In genomic region chrV:10960544-10960943, ce11 we compare ENCODE assay signal across 6 worm cellular contexts.
A peak's percentile ranks its signal among the peaks of the same experiment; 100 is the strongest.
TF ChIP-seq lines count a peak whose summit lies in the region.

vps-36 (minus strand) TSS chrV:10960669.

TF ChIP-seq in whole organism, L1 larva, 84 proteins besides CTCF, POLR2A, EP300 and RAD21:
- TF ChIP-seq elt-2 (tag; optimal IDR thresholded peaks at IDR 0.05; lab: Kevin White, UChicago) (peak; percentile 27), efl-3 (GFP tag; optimal IDR thresholded peaks at IDR 0.05; lab: Kevin White, UChicago) (no peak), lin-14 (GFP tag; optimal IDR thresholded peaks at IDR 0.05; lab: Kevin White, UChicago) (peak; percentile 8), blmp-1 (tag; optimal IDR thresholded peaks at IDR 0.05; lab: Kevin White, UChicago) (peak; percentile 40), lin-35 (GFP tag; optimal IDR thresholded peaks at IDR 0.05; lab: Kevin White, UChicago) (peak in 1 of 2 experiments; percentile 21), nhr-85 (tag; lab: Kevin White, UChicago) (peak; percentile 69), egl-13 (tag; optimal IDR thresholded peaks at IDR 0.05; lab: Kevin White, UChicago) (no peak)

TF ChIP-seq in whole organism, L2 larva, 48 proteins besides CTCF, POLR2A, EP300 and RAD21:
- no peak for TF ChIP-seq ZK546.5 (tag; optimal IDR thresholded peaks at IDR 0.05; lab: Kevin White, UChicago)
- no peak for TF ChIP-seq unc-39 (tag; optimal IDR thresholded peaks at IDR 0.05; lab: Kevin White, UChicago)
- peak; percentile 68 for TF ChIP-seq fos-1 (tag; optimal IDR thresholded peaks at IDR 0.05; lab: Kevin White, UChicago)
- peak; percentile 27 for TF ChIP-seq crh-2 (tag; optimal IDR thresholded peaks at IDR 0.05; lab: Kevin White, UChicago)
- TF ChIP-seq ztf-4 (tag; optimal IDR thresholded peaks at IDR 0.05; lab: Kevin White, UChicago): no peak
- TF ChIP-seq nhr-129 (tag; optimal IDR thresholded peaks at IDR 0.05; lab: Kevin White, UChicago): peak; percentile 18
- TF ChIP-seq sma-9 (GFP tag; optimal IDR thresholded peaks at IDR 0.05; lab: Kevin White, UChicago): peak; percentile 42
- TF ChIP-seq sma-9 (tag; optimal IDR thresholded peaks at IDR 0.05; lab: Kevin White, UChicago): no peak
- TF ChIP-seq sem-4 (tag; optimal IDR thresholded peaks at IDR 0.05; lab: Kevin White, UChicago): no peak

TF ChIP-seq in whole organism, L3 larva, 47 proteins besides CTCF, POLR2A, EP300 and RAD21:
- peak; percentile 65 for TF ChIP-seq elt-2 (tag; optimal IDR thresholded peaks at IDR 0.05; lab: Kevin White, UChicago)
- TF ChIP-seq lin-15B (tag; optimal IDR thresholded peaks at IDR 0.05; lab: Kevin White, UChicago): peak; percentile 21
- peak; percentile 59 for TF ChIP-seq pqm-1 (tag; optimal IDR thresholded peaks at IDR 0.05; lab: Kevin White, UChicago)
- TF ChIP-seq ceh-16 (tag; optimal IDR thresholded peaks at IDR 0.05; lab: Kevin White, UChicago): no peak
- peak; percentile 74 for TF ChIP-seq pha-4 (tag; optimal IDR thresholded peaks at IDR 0.05; lab: Kevin White, UChicago)

TF ChIP-seq in whole organism, L4 larva, 104 proteins besides CTCF, POLR2A, EP300 and RAD21 (continues in another document):
- TF ChIP-seq pqm-1 (tag; optimal IDR thresholded peaks at IDR 0.05; lab: Kevin White, UChicago): peak; percentile 57
- TF ChIP-seq dmd-6 (GFP tag; IDR thresholded peaks at IDR 0.05; lab: Robert Waterston, UW): peak; percentile 77
- TF ChIP-seq madf-9 (GFP tag; conservative IDR thresholded peaks at IDR 0.05; lab: Robert Waterston, UW): no peak
- peak; percentile 39 for TF ChIP-seq lin-13 (GFP tag; optimal IDR thresholded peaks at IDR 0.05; lab: Kevin White, UChicago)
- TF ChIP-seq nhr-237 (tag; optimal IDR thresholded peaks at IDR 0.05; lab: Kevin White, UChicago): no peak
- TF ChIP-seq mes-2 (tag; optimal IDR thresholded peaks at IDR 0.05; lab: Kevin White, UChicago; ENCODE audit: poor library complexity, severe bottlenecking): peak; percentile 55
- TF ChIP-seq ceh-82 (tag; optimal IDR thresholded peaks at IDR 0.05; lab: Kevin White, UChicago): no peak
- TF ChIP-seq mxl-3 (GFP tag; optimal IDR thresholded peaks at IDR 0.05; lab: Kevin White, UChicago): peak; percentile 9
- TF ChIP-seq hlh-11 (tag; optimal IDR thresholded peaks at IDR 0.05; lab: Kevin White, UChicago): peak; percentile 59
- TF ChIP-seq lin-38 (GFP tag; IDR thresholded peaks at IDR 0.05; lab: Robert Waterston, UW): peak; percentile 37
- TF ChIP-seq gei-8 (GFP tag; optimal IDR thresholded peaks at IDR 0.05; lab: Kevin White, UChicago): no peak
- TF ChIP-seq zfp-2 (tag; optimal IDR thresholded peaks at IDR 0.05; lab: Kevin White, UChicago): no peak
- no peak for TF ChIP-seq aly-2 (tag; optimal IDR thresholded peaks at IDR 0.05; lab: Kevin White, UChicago)
- no peak for TF ChIP-seq madf-5 (GFP tag; IDR thresholded peaks at IDR 0.05; lab: Robert Waterston, UW)
- no peak for TF ChIP-seq lin-15B (tag; optimal IDR thresholded peaks at IDR 0.05; lab: Kevin White, UChicago)
- peak; percentile 96 for TF ChIP-seq nhr-28 (tag; optimal IDR thresholded peaks at IDR 0.05; lab: Kevin White, UChicago)
- TF ChIP-seq hmg-1.1 (GFP tag; IDR thresholded peaks at IDR 0.05; lab: Robert Waterston, UW): no peak
- TF ChIP-seq mep-1 (tag; optimal IDR thresholded peaks at IDR 0.05; lab: Kevin White, UChicago): peak; percentile 31
- peak; percentile 29 for TF ChIP-seq dve-1 (tag; optimal IDR thresholded peaks at IDR 0.05; lab: Kevin White, UChicago; ENCODE audit: insufficient read depth)
- TF ChIP-seq lin-39 (tag; optimal IDR thresholded peaks at IDR 0.05; lab: Kevin White, UChicago): no peak
- no peak for TF ChIP-seq Y105C5A.15 (GFP tag; IDR thresholded peaks at IDR 0.05; lab: Robert Waterston, UW)
- TF ChIP-seq ctbp-1 (GFP tag; IDR thresholded peaks at IDR 0.05; lab: Robert Waterston, UW): no peak
- TF ChIP-seq T20F7.1 (GFP tag; optimal IDR thresholded peaks at IDR 0.05; lab: Kevin White, UChicago): peak; percentile 36
- TF ChIP-seq daf-16 (GFP tag; optimal IDR thresholded peaks at IDR 0.05; lab: Kevin White, UChicago): no peak
- peak; percentile 64 for TF ChIP-seq daf-16 (tag; optimal IDR thresholded peaks at IDR 0.05; lab: Kevin White, UChicago)

TF ChIP-seq in whole organism, late embryonic, 69 proteins besides CTCF, POLR2A, EP300 and RAD21:
- no peak for TF ChIP-seq odd-2 (tag; optimal IDR thresholded peaks at IDR 0.05; lab: Kevin White, UChicago)
- no peak for TF ChIP-seq dmd-4 (tag; optimal IDR thresholded peaks at IDR 0.05; lab: Kevin White, UChicago; ENCODE audit: borderline replicate concordance)
- no peak for TF ChIP-seq sox-2 (GFP tag; IDR thresholded peaks at IDR 0.05; lab: Robert Waterston, UW)
- TF ChIP-seq T23F11.4 (GFP tag; optimal IDR thresholded peaks at IDR 0.05; lab: Kevin White, UChicago): no peak
- no peak for TF ChIP-seq hlh-6 (tag; optimal IDR thresholded peaks at IDR 0.05; lab: Kevin White, UChicago)
- TF ChIP-seq elt-2 (tag; optimal IDR thresholded peaks at IDR 0.05; lab: Kevin White, UChicago): peak; percentile 14
- TF ChIP-seq unc-42 (tag; optimal IDR thresholded peaks at IDR 0.05; lab: Kevin White, UChicago): no peak
- no peak for TF ChIP-seq sdc-2 (tag; optimal IDR thresholded peaks at IDR 0.05; lab: Kevin White, UChicago)
- no peak for TF ChIP-seq ceh-45 (GFP tag; IDR thresholded peaks at IDR 0.05; lab: Robert Waterston, UW)

TF ChIP-seq in whole organism, young adult, 124 proteins besides CTCF, POLR2A, EP300 and RAD21:
- TF ChIP-seq Y53G8AR.9 (GFP tag; conservative IDR thresholded peaks at IDR 0.05; lab: Robert Waterston, UW) (0 out of 2 replicates have a peak, but pooled peaks have one; percentile 10), atf-7 (tag; optimal IDR thresholded peaks at IDR 0.05; lab: Kevin White, UChicago) (peak; percentile 11), chd-7 (tag; optimal IDR thresholded peaks at IDR 0.05; lab: Kevin White, UChicago) (no peak), let-607 (tag; optimal IDR thresholded peaks at IDR 0.05; lab: Kevin White, UChicago) (peak; percentile 37 to 77), ztf-22 (GFP tag; optimal IDR thresholded peaks at IDR 0.05; lab: Kevin White, UChicago) (no peak), dox-1 (GFP tag; IDR thresholded peaks at IDR 0.05; lab: Robert Waterston, UW) (peak; percentile 48), ekl-4 (GFP tag; IDR thresholded peaks at IDR 0.05; lab: Robert Waterston, UW) (0 out of 2 replicates have a peak, but pooled peaks have one; percentile 43), aptf-2 (GFP tag; conservative IDR thresholded peaks at IDR 0.05; lab: Robert Waterston, UW) (no peak), madf-6 (GFP tag; IDR thresholded peaks at IDR 0.05; lab: Robert Waterston, UW) (no peak), rec-8 (tag; optimal IDR thresholded peaks at IDR 0.05; lab: Kevin White, UChicago) (no peak), nhr-80 (tag; optimal IDR thresholded peaks at IDR 0.05; lab: Kevin White, UChicago) (peak; percentile 90), pbrm-1 (GFP tag; IDR thresholded peaks at IDR 0.05; lab: Robert Waterston, UW) (peak; percentile 57; the same call in 1 of the 2 replicates)
TF ChIP-seq in whole organism, young adult: peak in this region for 7.
